Worm (Caenorhabditis elegans) whole organism, L1 larva: Measurements from ENCODE around the gene T05A8.11.

Experiments
- ceh-90 ChIP-seq: sonication (generic microtip); optimal IDR thresholded peaks from 2 replicates; lab custom pipeline; 2016; ENCODE audit warnings: missing genetic modification characterization, missing compliant biosample characterization
- dpl-1 ChIP-seq, 3 experiments: fragments of 150-350 bp in 2 of 3; sonication (generic microtip) in 1 of 3; optimal IDR thresholded peaks; 2 replicates each; lab custom pipeline; 2014 to 2017; ENCODE audit warnings: missing biosample characterization in 3 of 3, missing genetic modification characterization in 3 of 3, missing genetic modification reagents in 3 of 3
- elt-2 ChIP-seq: sonication (generic microtip); optimal IDR thresholded peaks from 2 replicates; lab custom pipeline; 2016; ENCODE audit warnings: missing genetic modification characterization, mild to moderate bottlenecking, inconsistent platforms, missing compliant biosample characterization, missing genetic modification reagents
- elt-3 ChIP-seq, 6 experiments: fragments of 150-350 bp in 1 of 6; sonication (generic microtip); optimal IDR thresholded peaks; 2 replicates each; lab custom pipeline; 2017 to 2018; ENCODE audit warnings: missing biosample characterization in 6 of 6, missing genetic modification characterization in 6 of 6, inconsistent platforms in 1 of 6
- jun-1 ChIP-seq: fragments of 150-350 bp; optimal IDR thresholded peaks from 2 replicates; lab custom pipeline; 2014; ENCODE audit warnings: missing biosample characterization, missing genetic modification reagents, missing genetic modification characterization
- lin-13 ChIP-seq: fragments of 150-350 bp; optimal IDR thresholded peaks from 2 replicates; lab custom pipeline; 2014; ENCODE audit warnings: missing biosample characterization, missing genetic modification reagents, missing genetic modification characterization
- mef-2 ChIP-seq: fragments of 150-350 bp; optimal IDR thresholded peaks from 2 replicates; lab custom pipeline; 2014; ENCODE audit warnings: missing biosample characterization, missing genetic modification characterization
- nhr-12 ChIP-seq: sonication (generic microtip); optimal IDR thresholded peaks from 2 replicates; lab custom pipeline; 2017; ENCODE audit warnings: missing biosample characterization, missing genetic modification characterization
- pqm-1 ChIP-seq: sonication (generic microtip); optimal IDR thresholded peaks from 3 replicates; lab custom pipeline; 2017; ENCODE audit warnings: missing biosample characterization, missing genetic modification characterization
- unc-30 ChIP-seq: sonication (generic microtip); optimal IDR thresholded peaks from 2 replicates; lab custom pipeline; 2017; ENCODE audit warnings: missing biosample characterization, missing genetic modification characterization
- ztf-11 ChIP-seq, 2 experiments: sonication (generic microtip); optimal IDR thresholded peaks; 2 replicates each; lab custom pipeline; 2016 to 2017; ENCODE audit warnings: missing genetic modification characterization in 2 of 2, missing biosample characterization in 1 of 2, missing compliant biosample characterization in 1 of 2

ce11 chrII:2719212-2719611, 6.2 kb downstream of the T05A8.11 start:
- TF ChIP-seq nhr-12 (tag; lab: Kevin White, UChicago) (no peak), pqm-1 (tag; lab: Kevin White, UChicago) (no peak), unc-30 (tag; lab: Kevin White, UChicago) (no peak), mef-2 (tag; lab: Kevin White, UChicago) (no peak), lin-13 (GFP tag; lab: Kevin White, UChicago) (no peak), elt-3 (tag; optimal IDR thresholded peaks at IDR 0.05; lab: Kevin White, UChicago) (no peak), ceh-90 (tag; lab: Kevin White, UChicago) (no peak), elt-2 (tag; lab: Kevin White, UChicago) (no peak), ztf-11 (tag; optimal IDR thresholded peaks at IDR 0.05; lab: Kevin White, UChicago) (no peak), dpl-1 (GFP tag; optimal IDR thresholded peaks at IDR 0.05; lab: Kevin White, UChicago) (no peak), jun-1 (no peak)
